Fruit fly (Drosophila melanogaster): ENCODE results near the gene Grx5.
A peak's percentile ranks its signal among the peaks of the same experiment; 100 is the strongest.

Gene Grx5

DNA sequence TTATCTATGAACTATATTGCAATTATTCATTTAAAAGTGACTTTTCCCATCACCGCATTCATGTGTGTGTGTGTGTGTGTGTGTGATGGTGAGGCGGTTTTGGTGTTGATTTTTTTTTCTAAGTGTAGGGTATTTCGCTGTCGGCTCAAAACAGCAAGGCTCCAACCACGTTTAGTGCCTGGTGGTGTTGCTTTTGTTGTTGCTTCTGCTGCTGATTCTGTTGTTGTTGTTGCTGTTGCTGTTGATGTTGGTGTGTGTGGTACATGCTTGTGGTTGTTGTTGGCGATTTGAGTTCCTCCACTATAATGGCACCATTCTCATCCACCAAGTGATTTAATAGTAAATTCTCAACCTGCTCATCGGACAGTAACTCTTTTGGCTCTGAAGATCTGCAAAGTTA is 10.4 kb downstream of the Grx5 start:
- no peak for TF ChIP-seq CG8159 (tag; optimal IDR thresholded peaks at IDR 0.05)
- TF ChIP-seq Snoo (tag; optimal IDR thresholded peaks at IDR 0.05), result no peak
- TF ChIP-seq rn (GFP tag; IDR thresholded peaks at IDR 0.05), result no peak

DNA sequence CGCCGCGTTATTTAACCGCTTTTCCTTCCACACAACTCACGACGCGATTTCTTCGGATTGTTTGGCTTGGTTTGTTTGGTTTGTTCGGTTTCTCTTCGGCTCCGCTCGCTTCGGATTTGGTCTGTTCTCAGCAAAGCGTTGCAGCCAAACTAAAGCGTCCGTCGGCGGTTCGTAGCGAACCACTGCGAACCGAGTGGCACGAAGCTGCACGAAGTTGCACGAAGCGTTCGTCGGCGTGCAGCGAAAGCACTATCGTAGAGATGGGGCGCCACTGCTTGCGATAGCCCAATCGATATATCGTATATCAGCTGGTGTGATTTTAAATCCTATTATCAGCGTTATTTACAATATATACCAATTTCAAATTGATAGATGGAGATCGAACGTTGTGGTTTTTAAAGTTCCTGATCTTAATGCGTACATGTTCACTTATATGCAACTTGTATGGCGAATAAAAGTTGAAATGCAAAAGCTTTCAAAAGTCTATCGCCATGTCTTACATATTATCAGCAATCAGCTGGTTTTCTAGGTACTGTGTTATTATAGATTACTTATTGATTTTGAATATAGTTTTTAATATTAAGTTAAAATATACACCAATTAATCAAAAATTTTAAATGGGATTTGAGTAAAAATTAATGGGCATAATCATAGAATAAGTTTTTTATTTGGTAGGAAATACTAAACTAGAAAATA is 11.9 kb downstream of the Grx5 start, which contains the start of gene rut:
Gene rut, minus strand, starts transcription at position 152 of the 696 bp plus-strand sequence.
- TF ChIP-seq Pif1B (GFP tag; optimal IDR thresholded peaks at IDR 0.05) (peak; percentile 8), CG14655 (GFP tag; optimal IDR thresholded peaks at IDR 0.05) (no peak), CG32121 (GFP tag; IDR thresholded peaks at IDR 0.05) (0 out of 2 replicates have a peak, but pooled peaks have one; percentile 14), CG34367 (tag; optimal IDR thresholded peaks at IDR 0.05) (no peak), CG4496 (GFP tag; IDR thresholded peaks at IDR 0.05) (peak; percentile 57; the same call in 2 of the 3 replicates), Pif1A (GFP tag; optimal IDR thresholded peaks at IDR 0.05) (no peak), CG12605 (GFP tag; IDR thresholded peaks at IDR 0.05) (peak; percentile 31; the same call in 1 of the 2 replicates), CG8301 (tag; optimal IDR thresholded peaks at IDR 0.05) (no peak), Ets98B (GFP tag; IDR thresholded peaks at IDR 0.05) (peak; percentile 63)

DNA sequence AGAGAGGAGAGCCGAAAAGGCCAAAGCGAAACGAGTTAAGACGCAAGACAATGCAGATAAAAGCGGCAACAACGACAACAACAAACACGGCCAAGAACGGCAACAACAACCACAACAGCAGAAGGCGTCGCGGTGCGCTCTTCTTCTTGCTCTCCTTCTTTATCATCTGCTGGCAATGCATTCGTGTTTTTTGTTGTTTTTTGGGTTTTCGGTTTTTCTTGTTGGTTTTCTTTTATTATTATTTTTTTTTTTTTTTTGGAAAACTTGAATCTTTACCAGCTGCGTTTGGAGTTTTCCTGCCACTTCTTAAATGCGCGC is 12.6 kb downstream of the Grx5 start:
- TF ChIP-seq CG14655 (GFP tag; optimal IDR thresholded peaks at IDR 0.05) (no peak), EcR (GFP tag; optimal IDR thresholded peaks at IDR 0.05) (no peak), CG13204 (GFP tag; optimal IDR thresholded peaks at IDR 0.05) (no peak), Pif1A (GFP tag; optimal IDR thresholded peaks at IDR 0.05) (no peak), CG12605 (GFP tag; IDR thresholded peaks at IDR 0.05) (no peak), CG32121 (GFP tag; IDR thresholded peaks at IDR 0.05) (no peak), fd96Ca (GFP tag; IDR thresholded peaks at IDR 0.05) (no peak), Snoo (tag; optimal IDR thresholded peaks at IDR 0.05) (no peak), Ets98B (GFP tag; IDR thresholded peaks at IDR 0.05) (no peak), CG34367 (tag; optimal IDR thresholded peaks at IDR 0.05) (no peak), CG4496 (GFP tag; IDR thresholded peaks at IDR 0.05) (no peak), CG8159 (tag; optimal IDR thresholded peaks at IDR 0.05) (no peak)

DNA sequence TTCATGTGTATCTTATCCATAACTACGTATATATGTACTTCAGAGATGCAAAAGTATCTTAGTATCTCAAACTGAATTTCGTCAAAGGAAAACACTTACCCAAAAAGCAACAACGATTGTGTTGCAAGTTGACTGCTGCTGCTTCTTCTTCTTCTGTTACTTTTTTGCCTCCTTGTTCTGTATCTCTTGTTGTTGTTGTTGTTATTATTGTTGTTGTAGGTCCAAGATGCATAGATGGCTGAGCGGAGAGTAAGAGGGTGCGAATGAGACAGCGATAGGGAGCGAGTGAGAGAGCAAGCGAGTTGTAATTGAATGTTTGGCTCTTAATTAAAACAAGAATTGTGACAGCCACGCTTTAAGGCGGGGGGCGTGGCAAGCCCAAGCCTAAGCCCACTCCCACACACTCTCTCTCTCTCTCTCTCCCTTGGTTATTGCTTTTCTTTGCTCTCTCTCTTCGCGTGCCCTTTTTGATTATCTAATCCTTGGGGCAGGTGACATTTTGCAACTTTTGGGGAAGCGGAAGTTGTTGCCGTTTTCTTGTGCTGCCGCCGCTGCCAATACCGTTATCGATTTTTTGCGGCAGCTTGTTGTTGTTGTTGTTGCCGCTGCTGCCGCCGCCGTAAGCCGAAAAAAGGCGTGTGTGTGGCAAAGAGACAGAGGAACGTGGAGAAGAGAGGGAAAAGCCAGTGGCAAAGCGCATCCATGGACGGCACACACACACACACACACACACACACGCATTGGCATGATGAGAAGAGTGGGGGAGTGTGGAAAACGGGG is 13.1 kb downstream of the Grx5 start:
- TF ChIP-seq CG8301 (tag; optimal IDR thresholded peaks at IDR 0.05) (no peak), Pif1A (GFP tag; optimal IDR thresholded peaks at IDR 0.05) (no peak), CG4496 (GFP tag; IDR thresholded peaks at IDR 0.05) (0 out of 3 replicates have a peak, but pooled peaks have one; percentile 7)

DNA sequence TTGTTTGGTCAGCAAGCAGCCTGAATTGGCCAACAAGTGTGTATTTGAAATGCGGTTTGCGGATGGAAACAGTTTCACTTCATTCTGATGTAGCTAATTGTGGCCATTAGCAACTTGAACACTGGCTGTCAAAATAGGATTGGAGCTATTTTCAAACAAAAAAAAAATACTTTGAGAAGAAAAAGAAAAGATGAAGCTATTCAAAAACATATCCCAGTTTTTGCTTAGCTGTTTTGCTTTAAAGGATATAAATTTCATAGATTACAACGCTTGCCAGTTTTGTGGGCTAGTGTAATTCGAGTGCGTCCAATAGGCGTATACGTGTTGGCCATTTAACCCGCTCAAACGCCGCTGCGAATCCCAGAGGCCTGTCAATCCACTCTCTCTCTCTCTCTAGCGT is 25.8 kb downstream of the Grx5 start:
- TF ChIP-seq CG8301 (tag; optimal IDR thresholded peaks at IDR 0.05) (peak; percentile 53), Ets98B (GFP tag; IDR thresholded peaks at IDR 0.05) (peak; percentile 83), CG13204 (GFP tag; optimal IDR thresholded peaks at IDR 0.05) (no peak), CG4496 (GFP tag; IDR thresholded peaks at IDR 0.05) (peak; percentile 78; the same call in 2 of the 3 replicates), CG9948 (tag; optimal IDR thresholded peaks at IDR 0.05) (no peak), EcR (GFP tag; optimal IDR thresholded peaks at IDR 0.05) (no peak), D1 (tag; optimal IDR thresholded peaks at IDR 0.05) (no peak), rn (GFP tag; IDR thresholded peaks at IDR 0.05) (no peak), CG14655 (GFP tag; optimal IDR thresholded peaks at IDR 0.05) (peak; percentile 61), CG34367 (tag; optimal IDR thresholded peaks at IDR 0.05) (no peak), Pif1A (GFP tag; optimal IDR thresholded peaks at IDR 0.05) (no peak), Pif1B (GFP tag; optimal IDR thresholded peaks at IDR 0.05) (no peak), CG17806 (tag; optimal IDR thresholded peaks at IDR 0.05) (peak; percentile 9), Snoo (tag; optimal IDR thresholded peaks at IDR 0.05) (no peak), gl (tag; optimal IDR thresholded peaks at IDR 0.05) (no peak), CG15710 (tag; optimal IDR thresholded peaks at IDR 0.05) (no peak), CG12605 (GFP tag; IDR thresholded peaks at IDR 0.05) (peak; percentile 33; the same call in 1 of the 2 replicates), fd96Ca (GFP tag; IDR thresholded peaks at IDR 0.05) (peak; percentile 74), CG10348 (GFP tag; IDR thresholded peaks at IDR 0.05) (no peak), CG8159 (tag; optimal IDR thresholded peaks at IDR 0.05) (no peak), CG32121 (GFP tag; IDR thresholded peaks at IDR 0.05) (peak; percentile 70)

DNA sequence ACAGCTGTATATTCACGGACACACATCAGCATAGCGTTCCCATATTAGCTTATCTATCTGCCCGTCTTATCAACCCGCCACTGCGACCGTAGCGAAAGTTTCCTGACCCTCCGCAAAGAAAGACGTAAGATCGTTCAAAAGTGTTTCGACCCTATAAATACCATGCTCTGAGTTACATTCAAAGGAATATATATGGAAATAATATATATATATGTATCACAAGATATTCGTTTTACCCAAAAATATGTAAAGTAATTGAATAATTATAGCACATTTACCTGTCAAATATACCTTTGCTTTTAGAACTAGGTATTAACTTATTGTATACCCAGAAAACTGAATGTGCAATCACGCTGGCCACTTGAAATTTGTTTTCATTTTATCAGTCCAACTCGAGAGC is 27.6 kb downstream of the Grx5 start:
- TF ChIP-seq gl (tag; optimal IDR thresholded peaks at IDR 0.05) (no peak), CG14655 (GFP tag; optimal IDR thresholded peaks at IDR 0.05) (peak; percentile 25), CG4496 (GFP tag; IDR thresholded peaks at IDR 0.05) (0 out of 3 replicates have a peak, but pooled peaks have one; percentile 18), CG8301 (tag; optimal IDR thresholded peaks at IDR 0.05) (no peak), Pif1A (GFP tag; optimal IDR thresholded peaks at IDR 0.05) (no peak), fd96Ca (GFP tag; IDR thresholded peaks at IDR 0.05) (no peak), CG34367 (tag; optimal IDR thresholded peaks at IDR 0.05) (no peak), EcR (GFP tag; optimal IDR thresholded peaks at IDR 0.05) (peak; percentile 34), CG12605 (GFP tag; IDR thresholded peaks at IDR 0.05) (no peak), CG17806 (tag; optimal IDR thresholded peaks at IDR 0.05) (peak; percentile 13), CG15710 (tag; optimal IDR thresholded peaks at IDR 0.05) (peak; percentile 3), D1 (tag; optimal IDR thresholded peaks at IDR 0.05) (no peak), CG8159 (tag; optimal IDR thresholded peaks at IDR 0.05) (peak; percentile 33), CG9948 (tag; optimal IDR thresholded peaks at IDR 0.05) (peak; percentile 17)
